Fruit fly (Drosophila melanogaster) whole organism, adult: ENCODE results near the gene CG43672.

Experiments
- CG11617 ChIP-seq: fragments of 200-800 bp; sonication (Bioruptor generic); optimal IDR thresholded peaks from 2 replicates; lab custom pipeline; 2017; ENCODE audit warnings: mild to moderate bottlenecking, missing biosample characterization, missing genetic modification reagents, missing genetic modification characterization
- CG12768 ChIP-seq: fragments of 200-800 bp; sonication (Bioruptor generic); optimal IDR thresholded peaks from 2 replicates; lab custom pipeline; 2017; ENCODE audit warnings: missing biosample characterization, missing genetic modification characterization, mild to moderate bottlenecking, moderate library complexity, missing genetic modification reagents
- CG14711 ChIP-seq: fragments of 200-800 bp; sonication (Bioruptor generic); optimal IDR thresholded peaks from 2 replicates; lab custom pipeline; 2018; ENCODE audit warnings: missing biosample characterization, mild to moderate bottlenecking, missing genetic modification characterization, moderate library complexity
- CG1620 ChIP-seq: fragments of 200-800 bp; sonication (Bioruptor generic); optimal IDR thresholded peaks from 2 replicates; lab custom pipeline; 2016; ENCODE audit warnings: missing biosample characterization, missing genetic modification characterization
- CG33017 ChIP-seq: fragments of 200-800 bp; sonication (Bioruptor generic); optimal IDR thresholded peaks from 2 replicates; lab custom pipeline; 2018; ENCODE audit warnings: missing biosample characterization, mild to moderate bottlenecking, missing genetic modification characterization, moderate library complexity
- CG5204 ChIP-seq: fragments of 200-800 bp; sonication (Bioruptor generic); optimal IDR thresholded peaks from 2 replicates; lab custom pipeline; 2016; ENCODE audit warnings: missing biosample characterization, missing genetic modification characterization
- CG7045 ChIP-seq: fragments of 200-800 bp; sonication (Bioruptor generic); optimal IDR thresholded peaks from 2 replicates; lab custom pipeline; 2017; ENCODE audit warnings: missing biosample characterization, mild to moderate bottlenecking, missing genetic modification characterization
- CG7101 ChIP-seq: fragments of 200-800 bp; sonication (Bioruptor generic); optimal IDR thresholded peaks from 2 replicates; lab custom pipeline; 2018; ENCODE audit warnings: missing biosample characterization, mild to moderate bottlenecking, missing genetic modification characterization, moderate library complexity
- Clk ChIP-seq: fragments of 200-800 bp; sonication (Bioruptor generic); optimal IDR thresholded peaks from 2 replicates; lab custom pipeline; 2017; ENCODE audit warnings: missing biosample characterization, missing genetic modification characterization
- Crg-1 ChIP-seq: fragments of 200-800 bp; sonication (Bioruptor generic); optimal IDR thresholded peaks from 2 replicates; lab custom pipeline; 2016; ENCODE audit warnings: missing biosample characterization, missing genetic modification characterization
- Hr96 ChIP-seq: fragments of 200-800 bp; sonication (Bioruptor generic); optimal IDR thresholded peaks from 2 replicates; lab custom pipeline; 2016; ENCODE audit warnings: missing biosample characterization, missing genetic modification characterization
- Mnt ChIP-seq: fragments of 200-800 bp; sonication (Bioruptor generic); optimal IDR thresholded peaks from 2 replicates; lab custom pipeline; 2016; ENCODE audit warnings: missing biosample characterization, mild to moderate bottlenecking, missing genetic modification characterization
- bab1 ChIP-seq: fragments of 200-800 bp; sonication (Bioruptor generic); optimal IDR thresholded peaks from 3 replicates; lab custom pipeline; 2019; ENCODE audit warnings: missing biosample characterization, mild to moderate bottlenecking, missing genetic modification characterization, moderate library complexity
- cic ChIP-seq: fragments of 200-800 bp; sonication (Bioruptor generic); optimal IDR thresholded peaks from 2 replicates; lab custom pipeline; 2017; ENCODE audit warnings: missing biosample characterization, mild to moderate bottlenecking, missing genetic modification characterization, moderate library complexity
- cnc ChIP-seq, 2 experiments: fragments of >200 bp; optimal IDR thresholded peaks; 2 replicates each; lab custom pipeline; 2017
- kay ChIP-seq: fragments of 200-800 bp; sonication (Bioruptor generic); peaks from one replicate; lab custom pipeline; 2016; ENCODE audit warnings: missing biosample characterization, missing genetic modification characterization, borderline replicate concordance
- ovo ChIP-seq: fragments of 200-800 bp; sonication (Bioruptor generic); optimal IDR thresholded peaks from 2 replicates; lab custom pipeline; 2016; ENCODE audit warnings: missing biosample characterization, missing genetic modification characterization
- pad ChIP-seq: fragments of 200-800 bp; sonication (Bioruptor generic); optimal IDR thresholded peaks from 3 replicates; lab custom pipeline; 2017; ENCODE audit warnings: missing biosample characterization, missing genetic modification characterization, mild to moderate bottlenecking, moderate library complexity, missing genetic modification reagents
- tj ChIP-seq: fragments of 200-800 bp; sonication (Bioruptor generic); optimal IDR thresholded peaks from 3 replicates; lab custom pipeline; 2017; ENCODE audit warnings: missing biosample characterization, mild to moderate bottlenecking, missing genetic modification characterization, moderate library complexity
- toe ChIP-seq: fragments of 200-800 bp; sonication (Bioruptor generic); optimal IDR thresholded peaks from 2 replicates; lab custom pipeline; 2016; ENCODE audit warnings: missing biosample characterization, missing genetic modification characterization

Gene CG43672

dm6 chrX:15772663-15773062, at the start of gene CG43672:
TSS of gene CG43672 (plus strand) at chrX:15772963.
- no peak for TF ChIP-seq CG33017 (tag; lab: Kevin White, UChicago)
- TF ChIP-seq CG7045 (GFP tag; lab: Kevin White, UChicago), result no peak
- TF ChIP-seq ovo (GFP tag; lab: Kevin White, UChicago), result no peak

- TF ChIP-seq bab1 (GFP tag; lab: Kevin White, UChicago) (peak; percentile 57), pad (no peak), cic (GFP tag; lab: Kevin White, UChicago) (no peak), tj (GFP tag; lab: Kevin White, UChicago) (no peak), CG12768 (GFP tag; lab: Kevin White, UChicago) (no peak)
Observed at dm6 chrX:15731968-15732367, 40.8 kb upstream of the CG43672 start, which contains the start of gene CG8191. TSS of gene CG8191 (plus strand) at chrX:15732178.

dm6 chrX:15733192-15733892, 39.4 kb upstream of the CG43672 start:
- TF ChIP-seq Crg-1 (GFP tag; lab: Kevin White, UChicago), result no peak
- TF ChIP-seq CG1620 (GFP tag; lab: Kevin White, UChicago), result no peak
- peak; percentile 42 for TF ChIP-seq CG7101 (tag; lab: Kevin White, UChicago)
- no peak for TF ChIP-seq cnc (optimal IDR thresholded peaks at IDR 0.05; lab: Kevin White, UChicago)
- no peak for TF ChIP-seq CG7045 (GFP tag; lab: Kevin White, UChicago)
- no peak for TF ChIP-seq ovo (GFP tag; lab: Kevin White, UChicago)
- TF ChIP-seq Mnt (GFP tag; lab: Kevin White, UChicago), result peak; percentile 73

- TF ChIP-seq Crg-1 (GFP tag; lab: Kevin White, UChicago), result peak; percentile 77
- TF ChIP-seq CG1620 (GFP tag; lab: Kevin White, UChicago), result peak; percentile 90
- peak; percentile 71 for TF ChIP-seq CG11617 (GFP tag; lab: Kevin White, UChicago)
- TF ChIP-seq CG14711 (tag; lab: Kevin White, UChicago), result peak; percentile 53
- no peak for TF ChIP-seq cnc (optimal IDR thresholded peaks at IDR 0.05; lab: Kevin White, UChicago)
- no peak for TF ChIP-seq Clk (GFP tag; lab: Kevin White, UChicago)
- TF ChIP-seq kay (GFP tag; lab: Kevin White, UChicago), result no peak
- TF ChIP-seq CG33017 (tag; lab: Kevin White, UChicago), result peak; percentile 26
- no peak for TF ChIP-seq CG5204
- peak; percentile 51 for TF ChIP-seq tj (GFP tag; lab: Kevin White, UChicago)
- peak; percentile 44 for TF ChIP-seq ovo (GFP tag; lab: Kevin White, UChicago)
- TF ChIP-seq CG7045 (GFP tag; lab: Kevin White, UChicago), result peak; percentile 41
- peak; percentile 87 for TF ChIP-seq toe (GFP tag; lab: Kevin White, UChicago)
- TF ChIP-seq cic (GFP tag; lab: Kevin White, UChicago), result no peak
- TF ChIP-seq bab1 (GFP tag; lab: Kevin White, UChicago), result peak; percentile 65
- TF ChIP-seq pad, result peak; percentile 57
- no peak for TF ChIP-seq Hr96 (GFP tag; lab: Kevin White, UChicago)
- peak; percentile 87 for TF ChIP-seq Mnt (GFP tag; lab: Kevin White, UChicago)
- peak; percentile 69 for TF ChIP-seq CG7101 (tag; lab: Kevin White, UChicago)
- peak; percentile 38 for TF ChIP-seq CG12768 (GFP tag; lab: Kevin White, UChicago)
Observed at dm6 chrX:15733995-15734394, 38.8 kb upstream of the CG43672 start, which contains the start of the genes CG12379 and MagR. TSS of gene CG12379 (minus strand) at chrX:15733996. TSS of gene MagR (plus strand) at chrX:15734270.

dm6 chrX:15737110-15737509, 35.7 kb upstream of the CG43672 start, which contains the start of gene Arp6:
TSS of gene Arp6 (minus strand) at chrX:15737120.
- TF ChIP-seq cic (GFP tag; lab: Kevin White, UChicago) (no peak), CG7045 (GFP tag; lab: Kevin White, UChicago) (no peak), Clk (GFP tag; lab: Kevin White, UChicago) (no peak), tj (GFP tag; lab: Kevin White, UChicago) (no peak), cnc (optimal IDR thresholded peaks at IDR 0.05; lab: Kevin White, UChicago) (no peak), CG11617 (GFP tag; lab: Kevin White, UChicago) (no peak), CG12768 (GFP tag; lab: Kevin White, UChicago) (no peak), Crg-1 (GFP tag; lab: Kevin White, UChicago) (no peak), kay (GFP tag; lab: Kevin White, UChicago) (no peak)

dm6 chrX:15738890-15739550, 33.7 kb upstream of the CG43672 start, which contains the start of the genes CG11679 and CG8206:
TSS of gene CG11679 (minus strand) at chrX:15738954.
TSS of gene CG8206 (plus strand) at chrX:15739230.
- peak; percentile 40 for TF ChIP-seq Crg-1 (GFP tag; lab: Kevin White, UChicago)
- peak; percentile 61 for TF ChIP-seq CG7101 (tag; lab: Kevin White, UChicago)
- peak; percentile 11 for TF ChIP-seq CG33017 (tag; lab: Kevin White, UChicago)
- peak; percentile 75 for TF ChIP-seq Hr96 (GFP tag; lab: Kevin White, UChicago)
- TF ChIP-seq ovo (GFP tag; lab: Kevin White, UChicago), result peak; percentile 16
- TF ChIP-seq pad, result peak; percentile 45
- TF ChIP-seq toe (GFP tag; lab: Kevin White, UChicago), result peak; percentile 71
- no peak for TF ChIP-seq CG5204
- TF ChIP-seq CG7045 (GFP tag; lab: Kevin White, UChicago), result no peak
- TF ChIP-seq CG11617 (GFP tag; lab: Kevin White, UChicago), result peak; percentile 58
- peak; percentile 24 for TF ChIP-seq cic (GFP tag; lab: Kevin White, UChicago)
- peak; percentile 75 for TF ChIP-seq bab1 (GFP tag; lab: Kevin White, UChicago)
- TF ChIP-seq Mnt (GFP tag; lab: Kevin White, UChicago), result peak; percentile 85
- TF ChIP-seq kay (GFP tag; lab: Kevin White, UChicago), result no peak
- peak; percentile 11 for TF ChIP-seq tj (GFP tag; lab: Kevin White, UChicago)
- TF ChIP-seq cnc (optimal IDR thresholded peaks at IDR 0.05; lab: Kevin White, UChicago), result no peak
- TF ChIP-seq Clk (GFP tag; lab: Kevin White, UChicago), result no peak
- TF ChIP-seq CG12768 (GFP tag; lab: Kevin White, UChicago), result no peak
- peak; percentile 71 for TF ChIP-seq CG1620 (GFP tag; lab: Kevin White, UChicago)
- peak; percentile 53 for TF ChIP-seq CG14711 (tag; lab: Kevin White, UChicago)
